Worm (Caenorhabditis elegans) whole organism, young adult: ENCODE data around the gene F21C10.7.

ENCODE experiments used
- B0035.1 ChIP-seq: sonication (generic microtip); optimal IDR thresholded peaks from 2 replicates; lab custom pipeline; 2016; ENCODE audit warnings: missing genetic modification characterization, mild to moderate bottlenecking, missing compliant biosample characterization, missing genotype, missing genetic modification reagents
- C06A6.2 ChIP-seq: fragments of 200-800 bp; sonication (Bioruptor generic); conservative IDR thresholded peaks from 2 replicates; pipeline ENCODE4 v1.3.6; 2022; ENCODE audit warnings: missing genetic modification characterization, missing compliant biosample characterization
- C17E4.6 ChIP-seq: fragments of 200-800 bp; sonication (Bioruptor generic); IDR thresholded peaks from 2 replicates; pipeline ENCODE4 v1.3.6; 2022; ENCODE audit warnings: missing genetic modification reagents, missing genetic modification characterization, missing compliant biosample characterization
- F23B12.7 ChIP-seq: sonication (generic microtip); optimal IDR thresholded peaks from 2 replicates; lab custom pipeline; 2017; ENCODE audit warnings: missing genetic modification characterization, mild to moderate bottlenecking, missing compliant biosample characterization, antibody characterized with exemption, moderate library complexity; ENCODE audit not compliant: insufficient read depth
- F55B11.4 ChIP-seq: sonication (generic microtip); optimal IDR thresholded peaks from 2 replicates; lab custom pipeline; 2016; ENCODE audit warnings: missing compliant biosample characterization, missing genetic modification characterization, borderline replicate concordance; ENCODE audit not compliant: insufficient read depth
- Y56A3A.18 ChIP-seq: fragments of 200-800 bp; sonication (Bioruptor generic); IDR thresholded peaks from 2 replicates; pipeline ENCODE4 v1.3.6; 2022; ENCODE audit warnings: missing genetic modification reagents, missing genetic modification characterization, missing compliant biosample characterization
- attf-5 ChIP-seq: fragments of 200-800 bp; sonication (Bioruptor generic); optimal IDR thresholded peaks from 2 replicates; lab custom pipeline; 2018; ENCODE audit warnings: mild to moderate bottlenecking, missing genetic modification characterization, missing compliant biosample characterization
- attf-6 ChIP-seq: fragments of 200-800 bp; sonication (Bioruptor generic); IDR thresholded peaks from 2 replicates; pipeline ENCODE4 v1.3.6; 2022; ENCODE audit warnings: missing genetic modification reagents, missing genetic modification characterization, missing compliant biosample characterization
- bed-1 ChIP-seq: fragments of 200-800 bp; sonication (Bioruptor generic); IDR thresholded peaks from 2 replicates; pipeline ENCODE4 v1.3.6; 2022; ENCODE audit warnings: missing genetic modification reagents, missing genetic modification characterization, missing compliant biosample characterization
- ccch-3 ChIP-seq: fragments of 200-800 bp; sonication (Bioruptor generic); optimal IDR thresholded peaks from 2 replicates; lab custom pipeline; 2018; ENCODE audit warnings: mild to moderate bottlenecking, missing genetic modification characterization, missing compliant biosample characterization
- cebp-1 ChIP-seq, 2 experiments: fragments of 200-800 bp in 1 of 2; sonication (Bioruptor generic) in 1 of 2; sonication (generic microtip) in 1 of 2; IDR thresholded peaks in 1 of 2; optimal IDR thresholded peaks in 1 of 2; 2 replicates each; pipeline versions ENCODE4 v1.3.6 to Lab custom; 2017 to 2022; ENCODE audit warnings: missing compliant biosample characterization in 2 of 2, missing genetic modification characterization in 2 of 2, mild to moderate bottlenecking in 1 of 2, missing genetic modification reagents in 1 of 2, moderate library complexity in 1 of 2
- ceh-100 ChIP-seq: fragments of 200-800 bp; sonication (Bioruptor generic); IDR thresholded peaks from 2 replicates; pipeline ENCODE4 v1.3.6; 2022; ENCODE audit warnings: missing genetic modification reagents, missing genetic modification characterization, missing compliant biosample characterization
- ceh-40 ChIP-seq: fragments of 200-800 bp; sonication (Bioruptor generic); IDR thresholded peaks from 2 replicates; pipeline ENCODE4 v1.3.6; 2022; ENCODE audit warnings: missing genetic modification characterization, missing compliant biosample characterization
- ceh-79 ChIP-seq: sonication (generic microtip); optimal IDR thresholded peaks from 2 replicates; lab custom pipeline; 2017; ENCODE audit warnings: mild to moderate bottlenecking, missing genetic modification characterization, missing compliant biosample characterization
- dox-1 ChIP-seq: fragments of 200-800 bp; sonication (Bioruptor generic); IDR thresholded peaks from 2 replicates; pipeline ENCODE4 v1.3.6; 2022; ENCODE audit warnings: missing genetic modification reagents, missing genetic modification characterization, missing compliant biosample characterization
- egl-18 ChIP-seq: fragments of 200-800 bp; sonication (Bioruptor generic); IDR thresholded peaks from 2 replicates; pipeline ENCODE4 v1.3.6; 2022; ENCODE audit warnings: missing genetic modification reagents, missing genetic modification characterization, missing compliant biosample characterization
- egl-44 ChIP-seq: fragments of 200-800 bp; sonication (Bioruptor generic); IDR thresholded peaks from 2 replicates; pipeline ENCODE4 v1.3.6; 2022; ENCODE audit warnings: missing genetic modification reagents, missing genetic modification characterization, missing compliant biosample characterization
- ekl-4 ChIP-seq: fragments of 200-800 bp; sonication (Bioruptor generic); IDR thresholded peaks from 2 replicates; pipeline ENCODE4 v1.3.6; 2022; ENCODE audit warnings: missing genetic modification reagents, missing genetic modification characterization, missing compliant biosample characterization
- ets-4 ChIP-seq: fragments of 200-800 bp; sonication (Bioruptor generic); optimal IDR thresholded peaks from 2 replicates; lab custom pipeline; 2018; ENCODE audit warnings: mild to moderate bottlenecking, missing genetic modification characterization, missing compliant biosample characterization
- fkh-3 ChIP-seq: sonication (generic microtip); optimal IDR thresholded peaks from 2 replicates; lab custom pipeline; 2016; ENCODE audit warnings: mild to moderate bottlenecking, missing genetic modification characterization, missing compliant biosample characterization
- hmg-1.2 ChIP-seq: fragments of 200-800 bp; sonication (Bioruptor generic); IDR thresholded peaks from 2 replicates; pipeline ENCODE4 v1.3.6; 2022; ENCODE audit warnings: missing genetic modification reagents, missing genetic modification characterization, missing compliant biosample characterization
- hmg-20 ChIP-seq: fragments of 200-800 bp; sonication (Bioruptor generic); IDR thresholded peaks from 2 replicates; pipeline ENCODE4 v1.3.6; 2022; ENCODE audit warnings: missing genetic modification reagents, missing genetic modification characterization, missing compliant biosample characterization
- hrde-1 ChIP-seq: sonication (generic microtip); optimal IDR thresholded peaks from 2 replicates; lab custom pipeline; 2016; ENCODE audit warnings: missing genetic modification characterization, mild to moderate bottlenecking, missing compliant biosample characterization, moderate library complexity, missing genotype, missing genetic modification reagents, borderline replicate concordance
- lag-1 ChIP-seq: fragments of 200-800 bp; sonication (Bioruptor generic); IDR thresholded peaks from 2 replicates; pipeline ENCODE4 v1.3.6; 2022; ENCODE audit warnings: missing genetic modification reagents, missing genetic modification characterization, missing compliant biosample characterization
- let-526 ChIP-seq: fragments of 200-800 bp; sonication (Bioruptor generic); IDR thresholded peaks from 2 replicates; pipeline ENCODE4 v1.3.6; 2022; ENCODE audit warnings: missing genetic modification reagents, missing genetic modification characterization, missing compliant biosample characterization
- madf-3 ChIP-seq: fragments of 200-800 bp; sonication (Bioruptor generic); IDR thresholded peaks from 2 replicates; pipeline ENCODE4 v1.3.6; 2022; ENCODE audit warnings: missing genetic modification reagents, missing genetic modification characterization, missing compliant biosample characterization
- madf-6 ChIP-seq: fragments of 200-800 bp; sonication (Bioruptor generic); IDR thresholded peaks from 2 replicates; pipeline ENCODE4 v1.3.6; 2022; ENCODE audit warnings: missing genetic modification reagents, missing genetic modification characterization, missing compliant biosample characterization
- mcd-1 ChIP-seq: fragments of 200-800 bp; sonication (Bioruptor generic); IDR thresholded peaks from 2 replicates; pipeline ENCODE4 v1.3.6; 2022; ENCODE audit warnings: missing genetic modification reagents, missing genetic modification characterization, missing compliant biosample characterization
- nfyb-1 ChIP-seq: fragments of 200-800 bp; sonication (Bioruptor generic); IDR thresholded peaks from 2 replicates; pipeline ENCODE4 v1.3.6; 2022; ENCODE audit warnings: missing genetic modification reagents, missing genetic modification characterization, missing compliant biosample characterization
- nhr-90 ChIP-seq: sonication (generic microtip); optimal IDR thresholded peaks from 2 replicates; lab custom pipeline; 2016; ENCODE audit warnings: missing genotype, mild to moderate bottlenecking, missing genetic modification characterization, missing compliant biosample characterization
- pbrm-1 ChIP-seq: fragments of 200-800 bp; sonication (Bioruptor generic); IDR thresholded peaks from 2 replicates; pipeline ENCODE4 v1.3.6; 2022; ENCODE audit warnings: missing genetic modification reagents, missing genetic modification characterization, missing compliant biosample characterization
- snpc-1.1 ChIP-seq: sonication (generic microtip); optimal IDR thresholded peaks from 2 replicates; lab custom pipeline; 2017; ENCODE audit warnings: missing genetic modification characterization, mild to moderate bottlenecking, missing compliant biosample characterization, antibody characterized with exemption, moderate library complexity, missing genotype, missing genetic modification reagents; ENCODE audit not compliant: insufficient read depth
- tbp1 ChIP-seq: fragments of 200-800 bp; sonication (Bioruptor generic); optimal IDR thresholded peaks from 2 replicates; lab custom pipeline; 2018; ENCODE audit warnings: mild to moderate bottlenecking, missing genetic modification characterization, missing compliant biosample characterization
- unc-62 ChIP-seq: fragments of 150-350 bp; optimal IDR thresholded peaks from 2 replicates; lab custom pipeline; 2014; ENCODE audit warnings: missing biosample characterization, missing genetic modification reagents, missing genetic modification characterization
- ztf-26 ChIP-seq: sonication (generic microtip); optimal IDR thresholded peaks from 2 replicates; lab custom pipeline; 2017; ENCODE audit warnings: missing genetic modification characterization, missing compliant biosample characterization

F21C10.7 gene

DNA sequence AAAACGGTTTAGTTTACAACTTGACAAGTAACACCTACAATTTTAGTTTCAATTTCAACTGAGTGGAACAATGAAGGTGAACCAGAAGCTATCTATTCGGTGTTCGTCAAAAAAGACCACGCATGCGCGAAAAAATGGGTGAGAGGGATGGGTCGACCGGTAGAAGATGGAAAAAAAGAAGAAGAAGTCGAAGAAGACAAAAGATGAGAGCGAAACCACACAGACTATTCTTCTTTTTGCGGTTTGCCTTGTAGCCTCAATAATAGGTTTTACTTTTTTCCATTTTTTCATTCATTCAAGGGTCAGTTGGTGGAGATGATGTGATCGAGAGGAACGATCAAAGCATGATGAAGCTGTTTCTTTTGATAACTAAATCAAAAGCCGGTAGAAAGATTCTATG is 30.2 kb upstream of the F21C10.7 start (continued):
- TF ChIP-seq mcd-1 (no peak), attf-5 (GFP tag; lab: Kevin White, UChicago) (no peak), unc-62 (GFP tag; lab: Kevin White, UChicago) (no peak), snpc-1.1 (no peak)
- TF ChIP-seq, all 124 proteins: peak for 0

- no peak for TF ChIP-seq cebp-1 (GFP tag; IDR thresholded peaks at IDR 0.05; lab: Robert Waterston, UW)
- TF ChIP-seq cebp-1 (tag; optimal IDR thresholded peaks at IDR 0.05; lab: Kevin White, UChicago): no peak
These were observed 28.3 kb upstream of the F21C10.7 start for ce11 chrV:9084252-9084651.

- TF ChIP-seq C17E4.6 (GFP tag; lab: Robert Waterston, UW): no peak
- no peak for TF ChIP-seq bed-1 (GFP tag; lab: Robert Waterston, UW)
- TF ChIP-seq let-526 (GFP tag; lab: Robert Waterston, UW): no peak
- no peak for TF ChIP-seq nhr-90 (tag; lab: Kevin White, UChicago)
- no peak for TF ChIP-seq ceh-100
- TF ChIP-seq ccch-3 (GFP tag; lab: Kevin White, UChicago): no peak
- no peak for TF ChIP-seq fkh-3
- TF ChIP-seq C06A6.2 (GFP tag; lab: Robert Waterston, UW): no peak
- no peak for TF ChIP-seq ztf-26 (tag; lab: Kevin White, UChicago)
- no peak for TF ChIP-seq tbp1 (GFP tag; lab: Kevin White, UChicago)
- no peak for TF ChIP-seq lag-1 (GFP tag; lab: Robert Waterston, UW)
- TF ChIP-seq egl-18 (GFP tag; lab: Robert Waterston, UW): no peak
- TF ChIP-seq snpc-1.1: no peak
- TF ChIP-seq F23B12.7 (tag; lab: Kevin White, UChicago): no peak
- TF ChIP-seq ceh-79 (tag; lab: Kevin White, UChicago): no peak
- TF ChIP-seq hrde-1 (tag; lab: Kevin White, UChicago): no peak
- no peak for TF ChIP-seq B0035.1
- TF ChIP-seq hmg-20: no peak
- TF ChIP-seq ets-4 (GFP tag; lab: Kevin White, UChicago): no peak
- TF ChIP-seq F55B11.4: no peak
These were observed 26.7 kb upstream of the F21C10.7 start for ce11 chrV:9085845-9086244.

ce11 chrV:9086650-9087049 is 25.9 kb upstream of the F21C10.7 start:
- TF ChIP-seq Y56A3A.18 (GFP tag; lab: Robert Waterston, UW): 0 out of 2 replicates have a peak, but pooled peaks have one; percentile 29
- peak; percentile 89 for TF ChIP-seq attf-6 (GFP tag; lab: Robert Waterston, UW)
- TF ChIP-seq madf-3 (GFP tag; lab: Robert Waterston, UW): 0 out of 2 replicates have a peak, but pooled peaks have one; percentile 21
- peak; percentile 89 for TF ChIP-seq dox-1 (GFP tag; lab: Robert Waterston, UW)
- TF ChIP-seq ceh-40: peak; percentile 24; the same call in 1 of the 2 replicates
- TF ChIP-seq madf-6 (GFP tag; lab: Robert Waterston, UW): peak; percentile 52; the same call in 1 of the 2 replicates
- peak; percentile 5 for TF ChIP-seq snpc-1.1
- TF ChIP-seq egl-44 (GFP tag; lab: Robert Waterston, UW): peak; percentile 70; the same call in 1 of the 2 replicates
- peak; percentile 54; the same call in 1 of the 2 replicates for TF ChIP-seq nfyb-1 (GFP tag; lab: Robert Waterston, UW)
- peak; percentile 21; the same call in 1 of the 2 replicates for TF ChIP-seq hmg-1.2
- TF ChIP-seq ekl-4: peak; percentile 76
- peak; percentile 22; the same call in 1 of the 2 replicates for TF ChIP-seq mcd-1
- TF ChIP-seq pbrm-1 (GFP tag; lab: Robert Waterston, UW): 0 out of 2 replicates have a peak, but pooled peaks have one; percentile 15
- TF ChIP-seq ceh-100: 0 out of 2 replicates have a peak, but pooled peaks have one; percentile 21
